Fruit fly (Drosophila melanogaster) whole organism, prepupa: ENCODE results near the gene Cpn.

Experiments
- Blimp-1 ChIP-seq: fragments of 200-800 bp; sonication (Bioruptor generic); optimal IDR thresholded peaks from 3 replicates; lab custom pipeline; 2017; ENCODE audit warnings: missing biosample characterization, missing genetic modification characterization, mild to moderate bottlenecking, moderate library complexity, missing genetic modification reagents
- CG10631 ChIP-seq: fragments of 200-800 bp; sonication (Bioruptor generic); optimal IDR thresholded peaks from 2 replicates; lab custom pipeline; 2016; ENCODE audit warnings: missing biosample characterization, missing genetic modification characterization
- CG11294 ChIP-seq: fragments of 200-800 bp; sonication (Bioruptor generic); IDR thresholded peaks from 2 replicates; pipeline ENCODE4 v1.3.6; 2022; ENCODE audit warnings: missing biosample characterization, missing genetic modification characterization
- CG11902 ChIP-seq: fragments of 200-800 bp; sonication (Bioruptor generic); optimal IDR thresholded peaks from 3 replicates; lab custom pipeline; 2016; ENCODE audit warnings: missing biosample characterization, missing genetic modification characterization
- CG15336 ChIP-seq: fragments of 200-800 bp; sonication (Bioruptor generic); IDR thresholded peaks from 2 replicates; pipeline ENCODE4 v1.3.6; 2022; ENCODE audit warnings: missing biosample characterization, missing genetic modification characterization
- CG16779 ChIP-seq: fragments of 200-800 bp; sonication (Bioruptor generic); optimal IDR thresholded peaks from 3 replicates; lab custom pipeline; 2017; ENCODE audit warnings: missing biosample characterization, mild to moderate bottlenecking, missing genetic modification characterization
- CG3032 ChIP-seq: fragments of 200-800 bp; optimal IDR thresholded peaks from 2 replicates; lab custom pipeline; 2019; ENCODE audit warnings: missing biosample characterization, mild to moderate bottlenecking, missing genetic modification characterization, moderate library complexity
- CG31627 ChIP-seq: fragments of 200-800 bp; sonication (Bioruptor generic); optimal IDR thresholded peaks from 3 replicates; lab custom pipeline; 2016; ENCODE audit warnings: missing biosample characterization, missing genetic modification characterization
- CG3919 ChIP-seq: fragments of 200-800 bp; sonication (Bioruptor generic); optimal IDR thresholded peaks from 3 replicates; lab custom pipeline; 2016; ENCODE audit warnings: missing biosample characterization, missing genetic modification characterization
- CG4318 ChIP-seq: fragments of 200-800 bp; sonication (Bioruptor generic); optimal IDR thresholded peaks from 3 replicates; lab custom pipeline; 2017; ENCODE audit warnings: missing biosample characterization, mild to moderate bottlenecking, missing genetic modification characterization
- CG6163 ChIP-seq: fragments of 200-800 bp; sonication (Bioruptor generic); IDR thresholded peaks from 3 replicates; pipeline ENCODE4 v1.3.6; 2022; ENCODE audit warnings: missing biosample characterization, missing genetic modification characterization
- CG6792 ChIP-seq: fragments of 200-800 bp; sonication (Bioruptor generic); optimal IDR thresholded peaks from 3 replicates; lab custom pipeline; 2016; ENCODE audit warnings: missing biosample characterization, missing genetic modification characterization
- CG6808 ChIP-seq: fragments of 200-800 bp; sonication (Bioruptor generic); optimal IDR thresholded peaks from 3 replicates; lab custom pipeline; 2017; ENCODE audit warnings: missing biosample characterization, missing genetic modification characterization, mild to moderate bottlenecking, moderate library complexity, missing genetic modification reagents
- CG6854 ChIP-seq: fragments of 200-800 bp; sonication (Bioruptor generic); optimal IDR thresholded peaks from 2 replicates; lab custom pipeline; 2017; ENCODE audit warnings: missing biosample characterization, mild to moderate bottlenecking, missing genetic modification characterization
- CG7368 ChIP-seq: fragments of 200-800 bp; sonication (Bioruptor generic); optimal IDR thresholded peaks from 3 replicates; lab custom pipeline; 2016; ENCODE audit warnings: missing biosample characterization, missing genetic modification characterization
- CG8119 ChIP-seq: fragments of 200-800 bp; sonication (Bioruptor generic); IDR thresholded peaks from 3 replicates; pipeline ENCODE4 v1.3.6; 2022; ENCODE audit warnings: missing biosample characterization, missing genetic modification characterization
- CG8319 ChIP-seq: fragments of 200-800 bp; sonication (Bioruptor generic); optimal IDR thresholded peaks from 3 replicates; lab custom pipeline; 2016; ENCODE audit warnings: missing biosample characterization, missing genetic modification characterization
- Eip75B ChIP-seq: fragments of 200-800 bp; sonication (Bioruptor generic); optimal IDR thresholded peaks from 3 replicates; lab custom pipeline; 2016; ENCODE audit warnings: missing biosample characterization, missing genetic modification characterization
- Eip78C ChIP-seq: fragments of 200-800 bp; sonication (Bioruptor generic); peaks from one replicate; lab custom pipeline; 2016; ENCODE audit warnings: missing biosample characterization, missing genetic modification characterization
- Eip93F ChIP-seq: fragments of 200-800 bp; sonication (Bioruptor generic); optimal IDR thresholded peaks from 2 replicates; lab custom pipeline; 2016; ENCODE audit warnings: missing biosample characterization, mild to moderate bottlenecking, missing genetic modification characterization
- Ets21C ChIP-seq: fragments of 200-800 bp; sonication (Bioruptor generic); optimal IDR thresholded peaks from 3 replicates; lab custom pipeline; 2016; ENCODE audit warnings: missing biosample characterization, missing genetic modification characterization
- Ets96B ChIP-seq: fragments of 200-800 bp; optimal IDR thresholded peaks from 2 replicates; lab custom pipeline; 2019; ENCODE audit warnings: missing biosample characterization, mild to moderate bottlenecking, missing genetic modification characterization, moderate library complexity
- Hr38 ChIP-seq: sonication (Bioruptor generic); optimal IDR thresholded peaks from 2 replicates; lab custom pipeline; 2016; ENCODE audit warnings: missing biosample characterization, missing genetic modification characterization
- Hr39 ChIP-seq: fragments of 200-800 bp; sonication (Bioruptor generic); optimal IDR thresholded peaks from 2 replicates; lab custom pipeline; 2016; ENCODE audit warnings: missing biosample characterization, missing genetic modification characterization
- Lpt ChIP-seq: fragments of 200-800 bp; sonication (Bioruptor generic); optimal IDR thresholded peaks from 3 replicates; lab custom pipeline; 2016; ENCODE audit warnings: missing biosample characterization, missing genetic modification characterization
- OdsH ChIP-seq: fragments of 200-800 bp; sonication (Bioruptor generic); optimal IDR thresholded peaks from 3 replicates; lab custom pipeline; 2016; ENCODE audit warnings: missing biosample characterization, missing genetic modification characterization
- Sox15 ChIP-seq: fragments of 200-800 bp; sonication (Bioruptor generic); optimal IDR thresholded peaks from 3 replicates; lab custom pipeline; 2016; ENCODE audit warnings: missing biosample characterization, missing genetic modification characterization
- achi ChIP-seq: fragments of 200-800 bp; sonication (Bioruptor generic); optimal IDR thresholded peaks from 3 replicates; lab custom pipeline; 2016; ENCODE audit warnings: missing biosample characterization, missing genetic modification characterization
- acj6 ChIP-seq: fragments of 200-800 bp; sonication (Bioruptor generic); optimal IDR thresholded peaks from 3 replicates; lab custom pipeline; 2016; ENCODE audit warnings: missing biosample characterization, missing genetic modification characterization
- cyc ChIP-seq: fragments of 200-800 bp; sonication (Bioruptor generic); optimal IDR thresholded peaks from 3 replicates; lab custom pipeline; 2016; ENCODE audit warnings: missing biosample characterization, missing genetic modification characterization
- dsx ChIP-seq: fragments of 200-800 bp; optimal IDR thresholded peaks from 3 replicates; lab custom pipeline; 2019; ENCODE audit warnings: missing biosample characterization, mild to moderate bottlenecking, missing genetic modification characterization, moderate library complexity; ENCODE audit not compliant: poor library complexity, severe bottlenecking
- eg ChIP-seq: fragments of 200-800 bp; sonication (Bioruptor generic); IDR thresholded peaks from 3 replicates; pipeline ENCODE4 v1.3.6; 2022; ENCODE audit warnings: missing biosample characterization, missing genetic modification characterization
- fd59A ChIP-seq: fragments of 200-800 bp; sonication (Bioruptor generic); optimal IDR thresholded peaks from 2 replicates; lab custom pipeline; 2017; ENCODE audit warnings: missing biosample characterization, mild to moderate bottlenecking, missing genetic modification characterization, missing genetic modification reagents
- pdm3 ChIP-seq: fragments of 200-800 bp; sonication (Bioruptor generic); optimal IDR thresholded peaks from 3 replicates; lab custom pipeline; 2016; ENCODE audit warnings: missing biosample characterization, missing genetic modification characterization
- spab ChIP-seq: fragments of 200-800 bp; sonication (Bioruptor generic); optimal IDR thresholded peaks from 2 replicates; lab custom pipeline; 2017; ENCODE audit warnings: missing biosample characterization, mild to moderate bottlenecking, missing genetic modification characterization, missing genetic modification reagents
- ss ChIP-seq, 2 experiments: fragments of 200-800 bp; sonication (Bioruptor generic); optimal IDR thresholded peaks; 2 replicates in 1 of 2; 3 replicates in 1 of 2; lab custom pipeline; 2017 to 2018; ENCODE audit warnings: mild to moderate bottlenecking in 2 of 2, missing biosample characterization in 2 of 2, missing genetic modification characterization in 2 of 2, moderate library complexity in 1 of 2
- svp ChIP-seq: fragments of 200-800 bp; sonication (Bioruptor generic); peaks from one replicate; lab custom pipeline; 2016; ENCODE audit warnings: missing biosample characterization, missing genetic modification characterization
- topi ChIP-seq: fragments of 200-800 bp; sonication (Bioruptor generic); optimal IDR thresholded peaks from 3 replicates; lab custom pipeline; 2016; ENCODE audit warnings: missing biosample characterization, missing genetic modification characterization
- vri ChIP-seq: fragments of 200-800 bp; sonication (Bioruptor generic); optimal IDR thresholded peaks from 3 replicates; lab custom pipeline; 2016; ENCODE audit warnings: missing biosample characterization, mild to moderate bottlenecking, missing genetic modification characterization

Gene Cpn

DNA sequence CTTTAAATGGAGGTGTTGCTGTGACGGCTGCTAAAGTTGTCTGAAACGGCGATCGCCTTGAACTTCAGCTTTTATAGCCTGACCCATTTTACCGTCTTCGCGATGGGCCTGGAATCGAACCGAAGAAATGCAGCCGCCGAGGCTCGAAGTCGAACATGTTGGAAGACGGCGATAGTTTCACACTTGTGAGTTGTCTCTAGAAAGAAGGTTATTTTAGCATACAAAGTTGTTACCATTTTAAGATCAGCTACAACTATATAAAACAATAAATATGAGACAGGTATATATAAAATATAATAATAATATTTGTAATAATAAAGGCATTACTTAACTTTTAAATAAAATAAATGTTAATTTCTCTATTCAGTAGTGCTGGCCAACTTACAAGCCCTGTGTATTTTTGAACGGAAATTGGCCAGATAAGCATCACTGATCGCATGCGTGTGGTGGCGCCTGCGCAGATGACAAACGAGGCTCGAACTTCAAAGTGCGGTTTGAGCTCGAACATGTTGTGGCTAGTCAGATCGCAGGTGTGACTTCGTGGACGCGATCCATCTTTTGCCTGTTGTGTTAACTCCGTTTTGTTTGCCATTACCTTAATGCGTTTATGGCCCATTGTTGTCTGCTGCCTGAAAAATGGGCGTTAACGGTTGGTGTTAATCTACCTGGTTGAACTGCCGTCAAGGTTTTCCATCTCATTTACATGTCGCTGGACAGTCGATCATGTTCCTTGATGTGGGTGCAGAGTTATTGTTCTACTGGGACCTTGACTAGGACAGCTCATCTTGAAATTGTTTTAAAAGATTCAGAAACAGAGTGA lies 37.6 kb downstream of the Cpn start, which contains the start of gene CG4702:
Gene CG4702, minus strand, starts transcription at position 51 of the 820 bp plus-strand sequence.
- TF ChIP-seq Eip78C (GFP tag; lab: Kevin White, UChicago) (peak; percentile 30), Ets96B (tag; lab: Kevin White, UChicago) (no peak), OdsH (GFP tag; lab: Kevin White, UChicago) (no peak), svp (GFP tag; lab: Kevin White, UChicago) (peak; percentile 51), vri (GFP tag; lab: Kevin White, UChicago) (no peak), ss (GFP tag; optimal IDR thresholded peaks at IDR 0.05; lab: Kevin White, UChicago) (peak in 1 of 2 experiments; percentile 36), CG7368 (GFP tag; lab: Kevin White, UChicago) (no peak), CG10631 (no peak), CG6163 (peak; percentile 24; the same call in 1 of the 3 replicates), CG8319 (GFP tag; lab: Kevin White, UChicago) (no peak), CG6808 (GFP tag; lab: Kevin White, UChicago) (peak; percentile 3), dsx (GFP tag; lab: Kevin White, UChicago) (peak; percentile 92), Ets21C (no peak), CG15336 (GFP tag; lab: Robert Waterston, UW) (no peak)

DNA sequence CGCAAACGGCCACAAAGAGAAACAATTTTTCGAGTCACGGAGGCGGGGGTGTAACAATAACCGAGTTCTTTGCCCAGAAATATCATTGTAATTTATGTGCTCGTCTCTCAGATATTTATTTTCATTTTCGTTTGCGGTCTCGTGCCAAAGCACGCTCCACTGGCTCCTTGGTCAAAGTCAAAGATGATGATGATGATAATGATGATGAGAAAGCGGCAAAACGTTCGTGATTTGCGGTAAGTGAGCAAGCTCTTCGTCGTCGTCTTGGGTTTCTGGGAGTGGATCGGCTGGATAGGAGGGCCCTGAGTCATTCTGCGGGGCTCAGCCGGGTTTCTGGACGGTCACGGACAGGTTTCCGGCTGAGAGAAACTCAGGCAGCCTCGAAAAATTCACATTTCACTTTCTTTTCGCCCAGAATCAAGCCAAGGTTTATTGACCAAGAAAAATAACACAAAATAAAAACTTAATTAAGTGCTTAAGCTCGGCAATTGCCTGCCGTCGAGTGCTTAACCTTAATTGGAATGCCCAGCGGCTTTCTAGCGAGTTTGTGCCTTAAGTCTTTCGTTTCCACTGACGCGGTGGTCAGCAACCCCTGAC lies 40.5 kb downstream of the Cpn start:
- TF ChIP-seq Blimp-1 (GFP tag; lab: Kevin White, UChicago) (peak; percentile 95), Eip78C (GFP tag; lab: Kevin White, UChicago) (peak; percentile 6), dsx (GFP tag; lab: Kevin White, UChicago) (no peak)

DNA sequence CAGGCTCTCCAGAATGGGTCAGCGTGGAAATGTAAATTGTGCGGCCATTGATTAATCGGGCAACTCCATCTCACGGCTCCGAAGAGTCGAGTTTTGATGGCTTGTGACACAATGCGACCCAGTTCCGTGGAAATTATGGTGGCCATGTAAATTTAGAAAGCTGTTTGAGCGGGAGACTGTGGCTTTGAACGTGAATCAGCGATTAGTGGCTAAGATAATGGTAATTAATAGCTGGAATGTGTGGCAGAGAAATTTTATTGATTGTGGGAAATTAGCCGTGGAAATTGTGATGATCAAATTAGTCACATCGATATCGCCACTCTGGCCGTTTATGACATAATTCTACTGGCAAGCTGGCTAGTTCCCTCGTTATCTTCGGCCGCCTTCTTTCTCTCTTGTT lies 41.1 kb downstream of the Cpn start:
- TF ChIP-seq ss (GFP tag; optimal IDR thresholded peaks at IDR 0.05; lab: Kevin White, UChicago) (no peak), spab (GFP tag; lab: Kevin White, UChicago) (no peak), vri (GFP tag; lab: Kevin White, UChicago) (no peak), CG8319 (GFP tag; lab: Kevin White, UChicago) (no peak), achi (GFP tag; lab: Kevin White, UChicago) (no peak), Lpt (no peak), CG6163 (no peak), CG3919 (GFP tag; lab: Kevin White, UChicago) (no peak), CG15336 (GFP tag; lab: Robert Waterston, UW) (no peak), Hr39 (no peak), CG6792 (GFP tag; lab: Kevin White, UChicago) (no peak), CG4318 (GFP tag; lab: Kevin White, UChicago) (no peak), CG16779 (tag; lab: Kevin White, UChicago) (no peak), CG8119 (GFP tag; lab: Robert Waterston, UW) (no peak), CG3032 (tag; lab: Kevin White, UChicago) (no peak), Eip75B (GFP tag; lab: Kevin White, UChicago) (no peak), CG7368 (GFP tag; lab: Kevin White, UChicago) (no peak), Ets96B (tag; lab: Kevin White, UChicago) (no peak)
- TF ChIP-seq, all 60 proteins: peak for 0

DNA sequence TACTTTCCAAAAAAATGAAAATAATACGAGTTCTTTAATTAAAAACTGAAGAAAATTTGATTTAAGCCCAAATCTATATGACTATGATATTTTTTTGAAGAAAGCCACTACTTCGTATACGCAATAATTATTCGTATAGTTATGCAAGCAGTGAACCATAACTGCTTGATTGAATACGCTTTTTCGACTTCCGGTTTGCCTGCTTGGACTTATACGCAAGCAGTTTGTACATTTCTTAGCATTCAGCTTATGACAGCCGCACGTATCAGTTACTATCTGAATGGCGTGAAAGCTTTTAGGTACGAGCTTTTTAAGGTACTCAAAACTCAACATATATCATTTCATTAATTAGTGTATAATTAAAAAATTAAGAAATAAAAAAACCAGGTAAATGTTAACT lies 44.8 kb downstream of the Cpn start:
- TF ChIP-seq pdm3 (GFP tag; lab: Kevin White, UChicago) (peak; percentile 79), acj6 (GFP tag; lab: Kevin White, UChicago) (peak; percentile 78), eg (peak; percentile 84), Eip78C (GFP tag; lab: Kevin White, UChicago) (peak; percentile 90), Hr38 (no peak), Eip93F (GFP tag; lab: Kevin White, UChicago) (no peak), CG6792 (GFP tag; lab: Kevin White, UChicago) (peak; percentile 77), Eip75B (GFP tag; lab: Kevin White, UChicago) (peak; percentile 81), CG7368 (GFP tag; lab: Kevin White, UChicago) (peak; percentile 73), Ets96B (tag; lab: Kevin White, UChicago) (peak; percentile 37), dsx (GFP tag; lab: Kevin White, UChicago) (peak; percentile 67), CG3919 (GFP tag; lab: Kevin White, UChicago) (peak; percentile 83), cyc (peak; percentile 86), ss (GFP tag; optimal IDR thresholded peaks at IDR 0.05; lab: Kevin White, UChicago) (peak; percentile 7 to 42), Hr39 (peak; percentile 85), CG3032 (tag; lab: Kevin White, UChicago) (peak; percentile 70), CG6163 (peak; percentile 94), svp (GFP tag; lab: Kevin White, UChicago) (peak; percentile 79), CG6854 (GFP tag; lab: Kevin White, UChicago) (no peak), CG15336 (GFP tag; lab: Robert Waterston, UW) (no peak), CG31627 (GFP tag; lab: Kevin White, UChicago) (peak; percentile 85), CG11902 (GFP tag; lab: Kevin White, UChicago) (peak; percentile 73), vri (GFP tag; lab: Kevin White, UChicago) (peak; percentile 62), Ets21C (peak; percentile 61), topi (GFP tag; lab: Kevin White, UChicago) (peak; percentile 75), fd59A (GFP tag; lab: Kevin White, UChicago) (peak; percentile 45), CG11294 (peak; percentile 12; the same call in 1 of the 2 replicates), Sox15 (GFP tag; lab: Kevin White, UChicago) (peak; percentile 65)
